Fruit fly (Drosophila melanogaster): ENCODE measurements around the gene CG12093.
A peak's percentile ranks its signal among the peaks of the same experiment; 100 is the strongest.

The CG12093 gene

dm6 chr3L:2823520-2823970 is 49.7 kb upstream of the CG12093 start (continued):
- no peak for TF ChIP-seq CG1529 (GFP tag; optimal IDR thresholded peaks at IDR 0.05)
- TF ChIP-seq vnd (GFP tag; IDR thresholded peaks at IDR 0.05; ENCODE audit: partially characterized antibody), result no peak
- no peak for TF ChIP-seq CG12391 (tag; optimal IDR thresholded peaks at IDR 0.05)
- no peak for TF ChIP-seq CG9609 (GFP tag; optimal IDR thresholded peaks at IDR 0.05)
- peak; percentile 32 for TF ChIP-seq pros (GFP tag; optimal IDR thresholded peaks at IDR 0.05)
- TF ChIP-seq CG8478 (optimal IDR thresholded peaks at IDR 0.05), result peak; percentile 95
- no peak for TF ChIP-seq NK7.1 (GFP tag; optimal IDR thresholded peaks at IDR 0.05)
- TF ChIP-seq zf30C (GFP tag; optimal IDR thresholded peaks at IDR 0.05), result no peak
- 0 out of 2 replicates have a peak, but pooled peaks have one; percentile 21 for TF ChIP-seq sna (GFP tag; IDR thresholded peaks at IDR 0.05; ENCODE audit: partially characterized antibody)
- TF ChIP-seq CG4730 (GFP tag; IDR thresholded peaks at IDR 0.05), result no peak
- TF ChIP-seq CG10267 (tag; optimal IDR thresholded peaks at IDR 0.05), result no peak
- TF ChIP-seq CG6765 (GFP tag; optimal IDR thresholded peaks at IDR 0.05), result no peak
- TF ChIP-seq CG10321 (GFP tag; IDR thresholded peaks at IDR 0.05), result peak; percentile 74

- peak; percentile 34; the same call in 1 of the 2 replicates for TF ChIP-seq CG14441 (GFP tag; IDR thresholded peaks at IDR 0.05)
- TF ChIP-seq btn (GFP tag; optimal IDR thresholded peaks at IDR 0.05), result no peak
- TF ChIP-seq oc (tag; optimal IDR thresholded peaks at IDR 0.05), result no peak
- TF ChIP-seq CG15269 (tag; optimal IDR thresholded peaks at IDR 0.05), result peak; percentile 4
- TF ChIP-seq klu (GFP tag; IDR thresholded peaks at IDR 0.05), result peak; percentile 41; the same call in 1 of the 2 replicates
- peak; percentile 62 for TF ChIP-seq CG2120 (GFP tag; optimal IDR thresholded peaks at IDR 0.05)
- TF ChIP-seq fd64A (GFP tag; optimal IDR thresholded peaks at IDR 0.05), result no peak
- TF ChIP-seq CG17829 (tag; optimal IDR thresholded peaks at IDR 0.05), result peak; percentile 54
- no peak for TF ChIP-seq CG16813 (GFP tag; IDR thresholded peaks at IDR 0.05; ENCODE audit: partially characterized antibody)
- TF ChIP-seq dysf (GFP tag; IDR thresholded peaks at IDR 0.05), result peak; percentile 59; the same call in 2 of the 3 replicates
- peak; percentile 69 for TF ChIP-seq Fer1 (GFP tag; optimal IDR thresholded peaks at IDR 0.05)
- TF ChIP-seq CG13424 (tag; optimal IDR thresholded peaks at IDR 0.05), result peak; percentile 8
- TF ChIP-seq nerfin-1 (tag; optimal IDR thresholded peaks at IDR 0.05), result no peak
- TF ChIP-seq pita (GFP tag; optimal IDR thresholded peaks at IDR 0.05), result no peak
- TF ChIP-seq CG5953 (GFP tag; IDR thresholded peaks at IDR 0.05), result no peak
- no peak for TF ChIP-seq jing (GFP tag; optimal IDR thresholded peaks at IDR 0.05)
- no peak for TF ChIP-seq CG8281 (tag; optimal IDR thresholded peaks at IDR 0.05)
- no peak for TF ChIP-seq da (GFP tag; optimal IDR thresholded peaks at IDR 0.05)
- TF ChIP-seq lab (GFP tag; optimal IDR thresholded peaks at IDR 0.05), result peak; percentile 84
- peak; percentile 35; the same call in 1 of the 2 replicates for TF ChIP-seq Rx (GFP tag; IDR thresholded peaks at IDR 0.05)
- TF ChIP-seq CG8924 (tag; optimal IDR thresholded peaks at IDR 0.05), result peak; percentile 17
- no peak for TF ChIP-seq Dll (GFP tag; IDR thresholded peaks at IDR 0.05; ENCODE audit: partially characterized antibody)
- TF ChIP-seq Dek (tag; optimal IDR thresholded peaks at IDR 0.05), result no peak
- TF ChIP-seq D19A (tag; optimal IDR thresholded peaks at IDR 0.05), result peak; percentile 24
- TF ChIP-seq knrl (GFP tag; IDR thresholded peaks at IDR 0.05; ENCODE audit: partially characterized antibody), result no peak
- TF ChIP-seq E2f2 (GFP tag; IDR thresholded peaks at IDR 0.05), result no peak
- no peak for TF ChIP-seq CG16779 (GFP tag; IDR thresholded peaks at IDR 0.05)
- no peak for TF ChIP-seq tll (GFP tag; optimal IDR thresholded peaks at IDR 0.05)
- TF ChIP-seq Taf1 (GFP tag; IDR thresholded peaks at IDR 0.05), result no peak; the same call in 1 of the 2 replicates
- no peak for TF ChIP-seq CG17912 (GFP tag; optimal IDR thresholded peaks at IDR 0.05)
- no peak for TF ChIP-seq CG4328 (GFP tag; optimal IDR thresholded peaks at IDR 0.05)
- TF ChIP-seq CG6813 (GFP tag; optimal IDR thresholded peaks at IDR 0.05), result no peak
- no peak for TF ChIP-seq CG30431 (GFP tag; optimal IDR thresholded peaks at IDR 0.05)
- no peak for TF ChIP-seq CG3995 (GFP tag; optimal IDR thresholded peaks at IDR 0.05)
- TF ChIP-seq CG6854 (GFP tag; optimal IDR thresholded peaks at IDR 0.05), result peak; percentile 26
- TF ChIP-seq eyg (GFP tag; optimal IDR thresholded peaks at IDR 0.05), result no peak
- no peak for TF ChIP-seq sqz (GFP tag; optimal IDR thresholded peaks at IDR 0.05)
These were observed 49.1 kb upstream of the CG12093 start for dm6 chr3L:2822955-2823354.
